Worm (Caenorhabditis elegans): ENCODE results near the gene ZK1307.2.

- TF ChIP-seq lin-39 (tag; optimal IDR thresholded peaks at IDR 0.05) (no peak), snpc-4 (tag; optimal IDR thresholded peaks at IDR 0.05) (no peak), nhr-12 (tag; optimal IDR thresholded peaks at IDR 0.05) (no peak), nhr-77 (tag; optimal IDR thresholded peaks at IDR 0.05) (no peak), aly-2 (tag; optimal IDR thresholded peaks at IDR 0.05) (no peak), unc-62 (GFP tag; optimal IDR thresholded peaks at IDR 0.05) (no peak), rnt-1 (tag; optimal IDR thresholded peaks at IDR 0.05) (no peak), ztf-11 (tag; optimal IDR thresholded peaks at IDR 0.05) (no peak)
Observed at ce11 chrII:9607137-9607536, 46.6 kb downstream of the ZK1307.2 start.

All from whole organism, L1 larva.